Worm (Caenorhabditis elegans): ENCODE data around the gene srh-52.
A peak's percentile ranks its signal among the peaks of the same experiment; 100 is the strongest.

srh-52 gene

DNA sequence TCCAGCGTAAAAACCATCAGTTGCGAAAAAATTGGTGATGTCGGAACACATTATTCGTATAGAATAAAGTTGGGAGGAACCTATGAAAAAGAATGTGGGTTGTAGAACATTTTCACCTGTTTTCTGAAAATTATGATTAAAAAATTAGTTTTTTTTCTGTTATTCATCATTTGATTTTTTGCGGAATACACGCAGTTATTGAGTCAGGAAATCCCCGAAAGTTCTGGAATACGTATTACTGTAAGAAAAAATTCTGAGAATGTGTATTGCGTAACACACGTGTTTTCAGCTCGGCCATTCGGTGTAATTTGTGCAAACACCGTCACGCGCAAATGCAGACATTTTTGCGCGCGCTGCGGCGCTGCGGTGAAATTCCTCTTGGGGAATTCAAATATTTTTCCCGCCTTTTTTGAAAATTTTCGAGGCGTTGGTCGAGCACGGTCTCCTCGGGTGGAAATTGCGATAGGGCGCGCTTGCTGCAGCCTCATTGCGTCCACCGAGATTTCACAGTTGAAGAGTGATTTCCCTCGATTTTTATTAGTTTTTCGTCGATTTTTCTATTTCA, 12.8 kb upstream of the srh-52 start, which contains the start of gene srh-170:
srh-170 (minus strand) TSS at position 51 of the 565 bp plus-strand sequence.
- TF ChIP-seq hsf-1 (GFP tag; IDR thresholded peaks at IDR 0.05) (0 out of 2 replicates have a peak, but pooled peaks have one; percentile 30), ceh-100 (GFP tag; IDR thresholded peaks at IDR 0.05) (no peak), ztf-28 (GFP tag; IDR thresholded peaks at IDR 0.05) (0 out of 2 replicates have a peak, but pooled peaks have one; percentile 30), madf-6 (GFP tag; IDR thresholded peaks at IDR 0.05) (peak; percentile 57), lin-54 (GFP tag; optimal IDR thresholded peaks at IDR 0.05) (peak; percentile 12), aptf-2 (GFP tag; conservative IDR thresholded peaks at IDR 0.05) (0 out of 2 replicates have a peak, but pooled peaks have one; percentile 33), ets-4 (GFP tag; optimal IDR thresholded peaks at IDR 0.05) (no peak), ekl-4 (GFP tag; IDR thresholded peaks at IDR 0.05) (no peak), mcd-1 (GFP tag; IDR thresholded peaks at IDR 0.05) (peak; percentile 74)

DNA sequence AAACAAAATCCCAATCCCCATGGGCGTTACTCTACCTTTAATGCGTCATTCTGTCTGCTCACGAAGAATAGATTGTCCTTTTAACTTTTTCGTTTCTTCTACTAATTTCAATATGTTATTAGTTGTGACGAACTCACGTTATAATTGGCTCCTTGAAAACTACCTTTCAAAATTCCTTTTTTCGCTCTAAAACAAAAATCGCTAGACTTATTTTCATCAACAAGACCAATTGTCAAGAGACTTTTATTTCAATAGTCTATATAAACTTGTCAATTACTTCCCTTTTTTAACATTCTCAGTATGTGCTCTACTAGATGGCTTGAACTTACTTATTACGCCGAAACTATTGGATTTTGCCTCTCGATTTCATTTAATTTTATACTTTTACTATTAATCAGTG, 8.6 kb upstream of the srh-52 start, which contains the start of gene str-102:
str-102 (plus strand) TSS at position 301 of the 400 bp plus-strand sequence.
- TF ChIP-seq Y53F4B.3 (GFP tag; IDR thresholded peaks at IDR 0.05): no peak
- no peak for TF ChIP-seq let-607 (tag; optimal IDR thresholded peaks at IDR 0.05)
- no peak for TF ChIP-seq bed-1 (GFP tag; IDR thresholded peaks at IDR 0.05)
- no peak for TF ChIP-seq ceh-40 (GFP tag; IDR thresholded peaks at IDR 0.05)
- no peak for TF ChIP-seq sea-2 (GFP tag; IDR thresholded peaks at IDR 0.05)
- TF ChIP-seq ekl-4 (GFP tag; IDR thresholded peaks at IDR 0.05): no peak
- no peak for TF ChIP-seq mel-28 (tag; optimal IDR thresholded peaks at IDR 0.05; ENCODE audit: borderline replicate concordance)
- no peak for TF ChIP-seq ceh-58 (GFP tag; IDR thresholded peaks at IDR 0.05)
- TF ChIP-seq nfya-1 (tag; optimal IDR thresholded peaks at IDR 0.05; ENCODE audit: borderline replicate concordance, insufficient read depth): no peak
- no peak for TF ChIP-seq D2030.7 (GFP tag; IDR thresholded peaks at IDR 0.05)
- TF ChIP-seq egl-18 (GFP tag; IDR thresholded peaks at IDR 0.05): no peak
- no peak for TF ChIP-seq ztf-3 (GFP tag; optimal IDR thresholded peaks at IDR 0.05)
- TF ChIP-seq mes-4 (tag; optimal IDR thresholded peaks at IDR 0.05): no peak

DNA sequence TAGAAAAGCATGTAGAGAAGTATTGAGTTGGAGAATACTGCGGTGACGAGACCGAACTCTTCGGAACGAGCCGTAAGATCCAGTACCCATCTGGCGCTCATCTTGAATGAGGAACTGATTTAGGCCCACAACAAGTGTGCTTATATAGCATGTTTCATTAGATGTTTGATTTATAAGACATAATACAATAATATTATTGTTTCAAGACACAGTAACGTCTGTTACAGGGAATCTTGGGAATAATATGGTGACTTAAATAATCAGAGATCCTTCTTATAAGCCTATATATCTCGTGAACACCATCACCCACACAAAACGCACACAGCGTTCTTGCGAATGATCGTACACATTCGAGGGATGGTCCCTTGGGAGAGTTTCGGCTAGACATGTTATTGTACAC, 7.6 kb upstream of the srh-52 start, which contains the start of gene str-88:
str-88 (minus strand) TSS at position 101 of the 400 bp plus-strand sequence.
- TF ChIP-seq attf-3 (GFP tag; conservative IDR thresholded peaks at IDR 0.05): no peak
- TF ChIP-seq D2030.7 (GFP tag; IDR thresholded peaks at IDR 0.05): no peak
- TF ChIP-seq nfyb-1 (GFP tag; IDR thresholded peaks at IDR 0.05): no peak
- TF ChIP-seq atf-7 (tag; optimal IDR thresholded peaks at IDR 0.05): no peak
- no peak for TF ChIP-seq attf-5 (GFP tag; optimal IDR thresholded peaks at IDR 0.05)
- no peak for TF ChIP-seq cebp-2 (GFP tag; IDR thresholded peaks at IDR 0.05)
- TF ChIP-seq nfya-2 (GFP tag; IDR thresholded peaks at IDR 0.05): no peak

ce11 chrV:15380857-15381256, 4.7 kb upstream of the srh-52 start, which contains the start of gene dhs-23:
dhs-23 (plus strand) TSS chrV:15381219.
- TF ChIP-seq nhr-80 (tag; optimal IDR thresholded peaks at IDR 0.05) (peak; percentile 11), pbrm-1 (GFP tag; IDR thresholded peaks at IDR 0.05) (no peak)

- TF ChIP-seq rec-8 (tag; optimal IDR thresholded peaks at IDR 0.05): no peak
- TF ChIP-seq repo-1 (tag; optimal IDR thresholded peaks at IDR 0.05): no peak
- no peak for TF ChIP-seq F33H1.4 (GFP tag; IDR thresholded peaks at IDR 0.05)
- no peak for TF ChIP-seq Y67H2A.10 (GFP tag; conservative IDR thresholded peaks at IDR 0.05)
- TF ChIP-seq bed-1 (GFP tag; IDR thresholded peaks at IDR 0.05): no peak
- no peak for TF ChIP-seq him-1 (tag; optimal IDR thresholded peaks at IDR 0.05)
- no peak for TF ChIP-seq dpl-1 (GFP tag; optimal IDR thresholded peaks at IDR 0.05)
- TF ChIP-seq F57A8.1 (GFP tag; optimal IDR thresholded peaks at IDR 0.05): no peak
- TF ChIP-seq egl-44 (GFP tag; IDR thresholded peaks at IDR 0.05): no peak
- TF ChIP-seq unc-62 (GFP tag; optimal IDR thresholded peaks at IDR 0.05): no peak
- TF ChIP-seq egl-18 (GFP tag; IDR thresholded peaks at IDR 0.05): no peak
- TF ChIP-seq attf-6 (GFP tag; IDR thresholded peaks at IDR 0.05): no peak
These were observed 3.7 kb upstream of the srh-52 start, which contains the start of gene srh-251 for ce11 chrV:15379817-15380216. srh-251 (minus strand) TSS chrV:15379917.

All from whole organism, young adult.